Worm (Caenorhabditis elegans) whole organism, L4 larva: ENCODE data around the gene C50E10.1.

Experiments
- dpl-1 ChIP-seq: fragments of 150-350 bp; optimal IDR thresholded peaks from 2 replicates; lab custom pipeline; 2014; ENCODE audit warnings: missing biosample characterization, missing genetic modification reagents, missing genetic modification characterization
- fkh-10 ChIP-seq: fragments of 150-350 bp; optimal IDR thresholded peaks from 2 replicates; lab custom pipeline; 2014; ENCODE audit warnings: missing biosample characterization, missing genetic modification reagents, missing genetic modification characterization
- jun-1 ChIP-seq: fragments of 150-350 bp; optimal IDR thresholded peaks from 2 replicates; lab custom pipeline; 2014; ENCODE audit warnings: missing biosample characterization, missing genetic modification reagents, missing genetic modification characterization
- mxl-2 ChIP-seq: fragments of 200-800 bp; sonication (Bioruptor generic); conservative IDR thresholded peaks from 2 replicates; pipeline ENCODE4 v1.3.6; 2022; ENCODE audit warnings: missing genetic modification reagents, missing genetic modification characterization, missing compliant biosample characterization
- nhr-28 ChIP-seq: fragments of 150-350 bp; optimal IDR thresholded peaks from 2 replicates; lab custom pipeline; 2014; ENCODE audit warnings: missing biosample characterization, missing genetic modification characterization
- snpc-4 ChIP-seq: fragments of 150-350 bp; optimal IDR thresholded peaks from 2 replicates; lab custom pipeline; 2014; ENCODE audit warnings: missing biosample characterization, missing genetic modification characterization
- tag-97 ChIP-seq: fragments of 200-800 bp; sonication (Bioruptor generic); IDR thresholded peaks from 2 replicates; pipeline ENCODE4 v1.3.6; 2022; ENCODE audit warnings: missing genetic modification characterization, missing compliant biosample characterization
- unc-130 ChIP-seq: sonication (generic microtip); optimal IDR thresholded peaks from 2 replicates; lab custom pipeline; 2016; ENCODE audit warnings: missing genetic modification reagents, missing genetic modification characterization, missing compliant biosample characterization
- unc-62 ChIP-seq, 3 experiments: fragments of 150-350 bp in 1 of 3; sonication (generic microtip); optimal IDR thresholded peaks in 2 of 3; peaks in 1 of 3; 1 replicate in 1 of 3; 2 replicates in 2 of 3; lab custom pipeline; 2014 to 2017; ENCODE audit warnings: missing biosample characterization in 3 of 3, missing genetic modification characterization in 3 of 3, missing genetic modification reagents in 3 of 3, missing genotype in 1 of 3

DNA sequence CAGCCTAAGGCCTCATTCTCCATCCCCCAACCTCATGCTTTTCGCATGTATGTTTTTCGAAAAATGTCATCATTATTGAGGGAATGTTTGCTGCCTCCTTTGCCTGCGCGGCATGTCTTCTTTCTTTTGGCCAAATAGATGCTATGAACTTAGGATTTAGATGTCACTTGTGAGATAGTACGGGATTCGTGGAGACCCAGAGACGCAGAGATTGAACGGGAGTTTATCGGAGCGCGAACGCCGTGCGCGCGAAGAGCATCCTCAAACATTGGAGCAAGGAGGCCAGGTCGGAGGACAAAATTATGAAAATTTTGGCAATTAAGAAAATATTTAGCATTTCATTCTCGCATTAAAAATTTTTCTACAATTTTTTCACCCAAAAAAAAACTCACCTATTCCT is 46.7 kb upstream of the C50E10.1 start:
- no peak for TF ChIP-seq snpc-4 (tag; lab: Kevin White, UChicago)
- no peak for TF ChIP-seq mxl-2 (GFP tag; lab: Robert Waterston, UW)
- no peak for TF ChIP-seq jun-1 (tag; lab: Kevin White, UChicago)
- TF ChIP-seq nhr-28 (tag; lab: Kevin White, UChicago), result no peak
- no peak for TF ChIP-seq unc-130 (GFP tag; lab: Kevin White, UChicago)
- TF ChIP-seq fkh-10 (GFP tag; lab: Kevin White, UChicago), result no peak
- no peak for TF ChIP-seq dpl-1 (GFP tag; lab: Kevin White, UChicago)
- TF ChIP-seq tag-97, result no peak
- peak in 1 of 2 experiments; percentile 38 for TF ChIP-seq unc-62 (GFP tag; optimal IDR thresholded peaks at IDR 0.05 in 1 of 2; lab: Kevin White, UChicago)
- TF ChIP-seq unc-62 (tag; optimal IDR thresholded peaks at IDR 0.05; lab: Kevin White, UChicago), result no peak
